Worm (Caenorhabditis elegans): ENCODE measurements around the gene F01G12.18.

DNA sequence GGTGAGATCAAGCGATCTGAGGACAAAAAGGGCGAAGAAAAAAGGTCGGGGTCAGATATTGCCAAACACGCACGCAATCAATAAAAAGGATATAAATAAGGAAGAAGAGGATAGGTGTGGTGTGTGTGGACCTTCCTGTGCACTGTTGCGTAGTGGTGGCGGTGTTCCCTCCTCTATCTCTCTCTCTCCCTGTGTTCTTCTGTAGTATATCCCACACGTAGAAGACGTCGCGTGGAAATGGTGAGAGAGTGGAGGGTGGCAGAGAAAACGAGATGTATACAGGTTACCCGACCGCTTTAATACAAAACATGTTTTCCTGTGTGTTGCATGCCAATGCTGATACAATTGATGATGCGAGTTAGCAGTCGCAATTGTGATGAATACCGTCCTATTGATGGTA is 16.3 kb upstream of the F01G12.18 start:
- no peak for TF ChIP-seq ces-1 (GFP tag; optimal IDR thresholded peaks at IDR 0.05)
- no peak for TF ChIP-seq nhr-237 (tag; optimal IDR thresholded peaks at IDR 0.05)
- TF ChIP-seq snpc-4 (tag; optimal IDR thresholded peaks at IDR 0.05) = no peak
- no peak for TF ChIP-seq nhr-12 (tag; optimal IDR thresholded peaks at IDR 0.05)
- no peak for TF ChIP-seq unc-62 (GFP tag; optimal IDR thresholded peaks at IDR 0.05)
- no peak for TF ChIP-seq bed-3 (GFP tag; optimal IDR thresholded peaks at IDR 0.05)
